Worm (Caenorhabditis elegans): ENCODE measurements around the gene F56F11.2.

- TF ChIP-seq him-1 (tag; optimal IDR thresholded peaks at IDR 0.05) (no peak), dao-5 (tag; optimal IDR thresholded peaks at IDR 0.05) (no peak), W03F9.2 (tag; optimal IDR thresholded peaks at IDR 0.05) (no peak)
Measured at ce11 chrIII:2834363-2834762, 47.7 kb upstream of the F56F11.2 start, which contains the start of gene txdc-17.

Data from whole organism, L4/young adult.